Fruit fly (Drosophila melanogaster): ENCODE measurements around the gene CG12268.
A peak's percentile ranks its signal among the peaks of the same experiment; 100 is the strongest.

CG12268 gene

dm6 chr3R:23920874-23921539 is 27.2 kb downstream of the CG12268 start:
- TF ChIP-seq Clk (GFP tag; optimal IDR thresholded peaks at IDR 0.05) = no peak
- TF ChIP-seq CG12768 (GFP tag; optimal IDR thresholded peaks at IDR 0.05) = peak; percentile 9
- TF ChIP-seq cnc (optimal IDR thresholded peaks at IDR 0.05) = no peak
- TF ChIP-seq CG14711 (tag; optimal IDR thresholded peaks at IDR 0.05) = peak; percentile 43
- TF ChIP-seq CG7101 (tag; optimal IDR thresholded peaks at IDR 0.05) = peak; percentile 52
- no peak for TF ChIP-seq CG5204 (GFP tag; optimal IDR thresholded peaks at IDR 0.05)
- TF ChIP-seq CG11617 (GFP tag; optimal IDR thresholded peaks at IDR 0.05) = peak; percentile 39
- TF ChIP-seq toe (GFP tag; optimal IDR thresholded peaks at IDR 0.05) = no peak
- no peak for TF ChIP-seq CG7045 (GFP tag; optimal IDR thresholded peaks at IDR 0.05)
- no peak for TF ChIP-seq kay (GFP tag; ENCODE audit: borderline replicate concordance)
- peak; percentile 67 for TF ChIP-seq bab1 (GFP tag; optimal IDR thresholded peaks at IDR 0.05)
- no peak for TF ChIP-seq Hr96 (GFP tag; optimal IDR thresholded peaks at IDR 0.05)
- TF ChIP-seq Crg-1 (GFP tag; optimal IDR thresholded peaks at IDR 0.05) = no peak
- TF ChIP-seq Mnt (GFP tag; optimal IDR thresholded peaks at IDR 0.05) = no peak
- no peak for TF ChIP-seq tj (GFP tag; optimal IDR thresholded peaks at IDR 0.05)
- no peak for TF ChIP-seq pad (GFP tag; optimal IDR thresholded peaks at IDR 0.05)
- no peak for TF ChIP-seq cic (GFP tag; optimal IDR thresholded peaks at IDR 0.05)
- TF ChIP-seq CG33017 (tag; optimal IDR thresholded peaks at IDR 0.05) = peak; percentile 62

dm6 chr3R:23920387-23920786 is 27.8 kb downstream of the CG12268 start:
- TF ChIP-seq Hr96 (GFP tag; optimal IDR thresholded peaks at IDR 0.05) (no peak), CG7045 (GFP tag; optimal IDR thresholded peaks at IDR 0.05) (no peak), pad (GFP tag; optimal IDR thresholded peaks at IDR 0.05) (no peak), Mnt (GFP tag; optimal IDR thresholded peaks at IDR 0.05) (no peak), CG5204 (GFP tag; optimal IDR thresholded peaks at IDR 0.05) (no peak), Clk (GFP tag; optimal IDR thresholded peaks at IDR 0.05) (no peak), ovo (GFP tag; optimal IDR thresholded peaks at IDR 0.05) (no peak), cnc (optimal IDR thresholded peaks at IDR 0.05) (no peak), toe (GFP tag; optimal IDR thresholded peaks at IDR 0.05) (no peak), Crg-1 (GFP tag; optimal IDR thresholded peaks at IDR 0.05) (no peak), CG7101 (tag; optimal IDR thresholded peaks at IDR 0.05) (no peak), CG11617 (GFP tag; optimal IDR thresholded peaks at IDR 0.05) (no peak), CG1620 (GFP tag; optimal IDR thresholded peaks at IDR 0.05) (no peak), CG14711 (tag; optimal IDR thresholded peaks at IDR 0.05) (no peak), CG12768 (GFP tag; optimal IDR thresholded peaks at IDR 0.05) (no peak), kay (GFP tag; ENCODE audit: borderline replicate concordance) (no peak), tj (GFP tag; optimal IDR thresholded peaks at IDR 0.05) (no peak)

dm6 chr3R:23919366-23919765 is 28.9 kb downstream of the CG12268 start:
- no peak for TF ChIP-seq Mnt (GFP tag; optimal IDR thresholded peaks at IDR 0.05)
- TF ChIP-seq toe (GFP tag; optimal IDR thresholded peaks at IDR 0.05) = no peak
- TF ChIP-seq CG33017 (tag; optimal IDR thresholded peaks at IDR 0.05) = no peak
- no peak for TF ChIP-seq cic (GFP tag; optimal IDR thresholded peaks at IDR 0.05)
- no peak for TF ChIP-seq CG7045 (GFP tag; optimal IDR thresholded peaks at IDR 0.05)
- no peak for TF ChIP-seq CG5204 (GFP tag; optimal IDR thresholded peaks at IDR 0.05)
- no peak for TF ChIP-seq CG14711 (tag; optimal IDR thresholded peaks at IDR 0.05)

dm6 chr3R:23915967-23916366 is 32.3 kb downstream of the CG12268 start:
- TF ChIP-seq ovo (GFP tag; optimal IDR thresholded peaks at IDR 0.05) = no peak
- TF ChIP-seq Hr96 (GFP tag; optimal IDR thresholded peaks at IDR 0.05) = no peak
- no peak for TF ChIP-seq kay (GFP tag; ENCODE audit: borderline replicate concordance)
- no peak for TF ChIP-seq CG5204 (GFP tag; optimal IDR thresholded peaks at IDR 0.05)
- TF ChIP-seq cnc (optimal IDR thresholded peaks at IDR 0.05) = no peak
- no peak for TF ChIP-seq cic (GFP tag; optimal IDR thresholded peaks at IDR 0.05)
- no peak for TF ChIP-seq CG7045 (GFP tag; optimal IDR thresholded peaks at IDR 0.05)

- no peak for TF ChIP-seq CG33017 (tag; optimal IDR thresholded peaks at IDR 0.05)
- TF ChIP-seq toe (GFP tag; optimal IDR thresholded peaks at IDR 0.05) = no peak
- TF ChIP-seq CG14711 (tag; optimal IDR thresholded peaks at IDR 0.05) = peak; percentile 5
Observed at dm6 chr3R:23915042-23915428, 33.2 kb downstream of the CG12268 start.

dm6 chr3R:23914415-23915041 is 33.7 kb downstream of the CG12268 start:
- TF ChIP-seq tj (GFP tag; optimal IDR thresholded peaks at IDR 0.05) (no peak), CG14711 (tag; optimal IDR thresholded peaks at IDR 0.05) (no peak), CG1620 (GFP tag; optimal IDR thresholded peaks at IDR 0.05) (no peak), pad (GFP tag; optimal IDR thresholded peaks at IDR 0.05) (no peak), cic (GFP tag; optimal IDR thresholded peaks at IDR 0.05) (no peak), cnc (optimal IDR thresholded peaks at IDR 0.05) (no peak), Mnt (GFP tag; optimal IDR thresholded peaks at IDR 0.05) (no peak), CG7101 (tag; optimal IDR thresholded peaks at IDR 0.05) (no peak), bab1 (GFP tag; optimal IDR thresholded peaks at IDR 0.05) (no peak)

dm6 chr3R:23912349-23912748 is 35.9 kb downstream of the CG12268 start:
- TF ChIP-seq CG14711 (tag; optimal IDR thresholded peaks at IDR 0.05) (no peak), Crg-1 (GFP tag; optimal IDR thresholded peaks at IDR 0.05) (no peak), kay (GFP tag; ENCODE audit: borderline replicate concordance) (no peak), bab1 (GFP tag; optimal IDR thresholded peaks at IDR 0.05) (no peak), cic (GFP tag; optimal IDR thresholded peaks at IDR 0.05) (no peak), cnc (optimal IDR thresholded peaks at IDR 0.05) (no peak), CG33017 (tag; optimal IDR thresholded peaks at IDR 0.05) (no peak), toe (GFP tag; optimal IDR thresholded peaks at IDR 0.05) (no peak)
